Worm (Caenorhabditis elegans) whole organism, midembryonic: Measurements from ENCODE around the gene C33H5.1.

Source experiments
- T22C8.4 ChIP-seq: fragments of 200-800 bp; sonication (Bioruptor generic); IDR thresholded peaks from 2 replicates; pipeline ENCODE4 v1.3.6; 2022; ENCODE audit warnings: missing genetic modification characterization, missing compliant biosample characterization
- cog-1 ChIP-seq: sonication (generic microtip); optimal IDR thresholded peaks from 2 replicates; lab custom pipeline; 2016; ENCODE audit warnings: missing genetic modification characterization, missing compliant biosample characterization
- flt-1 ChIP-seq: fragments of 200-800 bp; sonication (Bioruptor generic); IDR thresholded peaks from 2 replicates; pipeline ENCODE4 v1.3.6; 2022; ENCODE audit warnings: missing genetic modification characterization, missing compliant biosample characterization
- med-1 ChIP-seq: sonication (generic microtip); optimal IDR thresholded peaks from 2 replicates; lab custom pipeline; 2017; ENCODE audit warnings: missing genetic modification characterization, mild to moderate bottlenecking, missing compliant biosample characterization, antibody characterized with exemption, missing genetic modification reagents; ENCODE audit not compliant: insufficient read depth
- ref-1 ChIP-seq: fragments of 200-800 bp; sonication (Bioruptor generic); conservative IDR thresholded peaks from 2 replicates; pipeline ENCODE4 v1.3.6; 2022; ENCODE audit warnings: missing genetic modification reagents, missing genetic modification characterization, missing compliant biosample characterization
- tab-1 ChIP-seq: fragments of 200-800 bp; sonication (Bioruptor generic); IDR thresholded peaks from 2 replicates; pipeline ENCODE4 v1.3.6; 2022; ENCODE audit warnings: missing genetic modification characterization, missing compliant biosample characterization
- ztf-23 ChIP-seq: fragments of 200-800 bp; sonication (Bioruptor generic); IDR thresholded peaks from 2 replicates; pipeline ENCODE4 v1.3.6; 2022; ENCODE audit warnings: missing genetic modification reagents, missing genetic modification characterization, missing compliant biosample characterization
- ztf-29 ChIP-seq: fragments of 200-800 bp; sonication (Bioruptor generic); IDR thresholded peaks from 2 replicates; pipeline ENCODE4 v1.3.6; 2022; ENCODE audit warnings: missing genetic modification reagents, missing genetic modification characterization, missing compliant biosample characterization

ce11 chrIV:7829275-7829938, 20.7 kb downstream of the C33H5.1 start, which contains the start of gene C06A6.4:
- no peak for TF ChIP-seq tab-1 (GFP tag; lab: Robert Waterston, UW)
- TF ChIP-seq ztf-23 (GFP tag; lab: Robert Waterston, UW), result no peak
- no peak for TF ChIP-seq T22C8.4
- TF ChIP-seq ref-1, result no peak
- no peak for TF ChIP-seq flt-1 (GFP tag; lab: Robert Waterston, UW)
- no peak for TF ChIP-seq cog-1 (tag; lab: Kevin White, UChicago)
- no peak for TF ChIP-seq med-1
- no peak for TF ChIP-seq ztf-29
